Worm (Caenorhabditis elegans): Measurements from ENCODE around the gene asp-1.
"Not testable (repeated sequence)": the region's sequence is repeated elsewhere in the genome, so short reads cannot be mapped to it uniquely, and the experiment has no call there.

DNA sequence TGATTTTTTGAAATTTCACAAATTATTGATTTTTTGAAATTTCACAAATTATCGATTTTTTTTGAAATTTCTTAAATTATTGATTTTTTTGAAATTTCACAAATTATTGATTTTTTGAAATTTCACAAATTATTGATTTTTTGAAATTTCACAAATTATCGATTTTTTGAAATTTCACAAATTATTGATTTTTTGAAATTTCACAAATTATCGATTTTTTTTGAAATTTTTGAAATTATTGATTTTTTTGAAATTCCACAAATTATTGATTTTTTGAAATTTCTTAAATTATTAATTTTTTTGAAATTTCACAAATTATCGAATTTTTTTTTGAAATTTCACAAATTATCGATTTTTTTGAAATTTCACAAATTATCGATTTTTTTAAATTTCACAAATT, 24.6 kb upstream of the asp-1 start:
- not testable (repeated sequence) for TF ChIP-seq klf-2 (GFP tag; conservative IDR thresholded peaks at IDR 0.05); tab-1 (GFP tag; IDR thresholded peaks at IDR 0.05)

Measured in whole organism, midembryonic.